Worm (Caenorhabditis elegans): Measurements from ENCODE around the gene zip-11.
A peak's percentile ranks its signal among the peaks of the same experiment; 100 is the strongest.

The zip-11 gene

DNA sequence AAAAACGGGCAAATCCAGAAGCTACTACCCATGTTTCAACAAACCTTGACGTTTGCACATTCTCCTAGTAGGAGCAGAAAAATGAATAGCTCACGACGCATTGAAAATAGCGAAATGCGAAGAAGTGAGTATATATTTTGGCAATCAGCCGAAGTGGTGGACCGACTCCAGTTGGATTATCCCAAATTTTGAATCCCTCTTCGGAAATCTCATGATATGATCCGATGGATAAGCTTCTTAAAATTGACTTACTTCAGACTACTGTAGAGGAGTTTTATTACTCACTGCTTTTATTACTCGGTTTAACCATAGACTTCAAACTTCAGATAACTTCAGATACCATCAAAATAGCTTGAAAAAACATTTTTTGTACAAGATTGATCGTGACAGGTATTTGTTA lies 21.8 kb upstream of the zip-11 start, which contains the start of gene gcy-23:
gcy-23 (minus strand) TSS at position 101 of the 400 bp plus-strand sequence.
- no peak for TF ChIP-seq repo-1 (tag; optimal IDR thresholded peaks at IDR 0.05)
- TF ChIP-seq ccch-3 (GFP tag; optimal IDR thresholded peaks at IDR 0.05) = no peak
- no peak for TF ChIP-seq lin-26 (GFP tag; IDR thresholded peaks at IDR 0.05)
- no peak for TF ChIP-seq ama-1 (optimal IDR thresholded peaks at IDR 0.05)
- TF ChIP-seq ama-1 (GFP tag; optimal IDR thresholded peaks at IDR 0.05) = no peak
- no peak for TF ChIP-seq nhr-27 (tag; optimal IDR thresholded peaks at IDR 0.05)
- TF ChIP-seq efl-1 (GFP tag; optimal IDR thresholded peaks at IDR 0.05) = no peak
- no peak for TF ChIP-seq B0019.2 (GFP tag; conservative IDR thresholded peaks at IDR 0.05)
- no peak for TF ChIP-seq rec-8 (tag; optimal IDR thresholded peaks at IDR 0.05)
- no peak for TF ChIP-seq ets-4 (GFP tag; optimal IDR thresholded peaks at IDR 0.05)
- no peak for TF ChIP-seq hsf-1 (GFP tag; IDR thresholded peaks at IDR 0.05)
- TF ChIP-seq F57A8.1 (GFP tag; optimal IDR thresholded peaks at IDR 0.05) = no peak
- no peak for TF ChIP-seq madf-6 (GFP tag; IDR thresholded peaks at IDR 0.05)
- TF ChIP-seq nfya-1 (tag; optimal IDR thresholded peaks at IDR 0.05; ENCODE audit: borderline replicate concordance, insufficient read depth) = no peak
- TF ChIP-seq lin-35 (GFP tag; optimal IDR thresholded peaks at IDR 0.05) = no peak
- TF ChIP-seq nhr-179 (tag; optimal IDR thresholded peaks at IDR 0.05) = no peak
- no peak for TF ChIP-seq nhr-90 (tag; optimal IDR thresholded peaks at IDR 0.05)
- TF ChIP-seq B0336.3 (GFP tag; IDR thresholded peaks at IDR 0.05) = no peak
- TF ChIP-seq F52B5.7 (tag; optimal IDR thresholded peaks at IDR 0.05) = no peak
- TF ChIP-seq ceh-79 (tag; optimal IDR thresholded peaks at IDR 0.05) = no peak

DNA sequence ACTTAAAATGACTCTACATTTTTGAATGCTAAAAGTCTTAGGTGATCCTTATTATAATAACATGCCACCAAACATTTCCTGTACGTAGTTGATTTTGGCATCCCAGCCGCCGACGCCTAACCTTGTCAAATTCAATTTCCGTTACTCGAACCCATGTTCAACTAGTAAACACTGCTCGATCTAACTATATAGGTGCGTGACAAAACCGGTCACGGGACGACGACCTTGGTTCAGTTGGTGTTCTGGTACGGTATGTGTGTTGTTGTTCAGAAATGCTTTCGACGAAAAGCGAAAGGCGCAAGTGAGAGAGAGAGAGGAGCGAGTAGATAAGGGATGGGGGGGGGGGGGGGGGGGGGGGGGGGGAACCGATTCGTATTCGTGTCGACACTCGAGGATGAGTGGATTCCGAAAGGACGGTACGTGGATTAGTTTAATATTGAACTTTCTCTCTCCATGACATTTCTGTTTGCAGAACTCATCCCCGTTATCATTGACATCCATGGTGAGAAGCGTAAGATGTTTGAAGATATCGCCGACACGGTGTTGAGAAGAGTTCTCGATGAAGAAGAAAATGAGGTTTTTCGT lies 19.0 kb upstream of the zip-11 start, which contains the start of gene W08E12.8:
W08E12.8 (plus strand) TSS at position 395 of the 585 bp plus-strand sequence.
- no peak for TF ChIP-seq sptf-2 (GFP tag; optimal IDR thresholded peaks at IDR 0.05)
- TF ChIP-seq F39B2.1 (GFP tag; IDR thresholded peaks at IDR 0.05) = no peak
- no peak for TF ChIP-seq dpff-1 (tag; optimal IDR thresholded peaks at IDR 0.05)
- no peak for TF ChIP-seq madf-8 (GFP tag; conservative IDR thresholded peaks at IDR 0.05)
- no peak for TF ChIP-seq sea-2 (GFP tag; IDR thresholded peaks at IDR 0.05)
- no peak for TF ChIP-seq akir-1 (GFP tag; optimal IDR thresholded peaks at IDR 0.05)
- no peak for TF ChIP-seq K11D2.4 (GFP tag; IDR thresholded peaks at IDR 0.05)
- peak; percentile 78; the same call in 1 of the 2 replicates for TF ChIP-seq egrh-3 (GFP tag; IDR thresholded peaks at IDR 0.05)
- peak; percentile 72; the same call in 1 of the 2 replicates for TF ChIP-seq zfh-2 (GFP tag; conservative IDR thresholded peaks at IDR 0.05)
- TF ChIP-seq mcd-1 (GFP tag; IDR thresholded peaks at IDR 0.05) = no peak

DNA sequence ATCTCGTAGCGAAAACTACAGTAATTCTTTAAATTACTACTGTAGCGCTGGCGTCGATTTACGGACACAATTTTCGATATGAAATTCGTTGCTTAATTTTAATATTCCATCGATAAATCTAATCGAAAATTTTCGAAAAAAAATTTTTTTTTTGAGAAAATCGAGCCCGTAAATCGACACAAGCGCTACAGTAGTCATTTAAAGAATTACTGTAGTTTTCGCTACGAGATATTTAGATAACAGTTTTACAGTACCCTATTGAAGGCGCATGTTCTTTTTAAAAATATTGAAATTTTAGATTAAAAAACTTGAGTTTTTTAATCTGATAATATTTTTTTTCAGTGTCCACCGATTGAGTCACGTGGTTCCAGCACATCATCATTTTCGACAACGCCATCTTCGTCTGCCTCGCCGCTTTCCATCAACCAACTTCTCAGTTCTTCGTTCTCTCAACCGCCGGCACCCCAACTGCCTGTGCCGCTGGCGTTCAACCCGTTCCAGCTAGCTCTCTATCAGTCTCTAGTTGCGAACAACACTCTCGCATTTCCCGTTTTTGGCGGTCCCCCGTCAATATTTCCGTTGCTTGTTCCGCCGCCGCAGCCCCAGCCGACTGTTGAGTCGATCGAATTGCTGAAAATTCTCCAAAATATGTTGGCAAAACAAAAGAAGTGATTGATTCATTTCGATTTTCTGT lies 17.1 kb upstream of the zip-11 start:
- TF ChIP-seq attf-3 (GFP tag; conservative IDR thresholded peaks at IDR 0.05) (no peak), lsl-1 (GFP tag; optimal IDR thresholded peaks at IDR 0.05) (peak; percentile 86), xnd-1 (tag; optimal IDR thresholded peaks at IDR 0.05) (peak; percentile 8), bed-1 (GFP tag; IDR thresholded peaks at IDR 0.05) (no peak), madf-6 (GFP tag; IDR thresholded peaks at IDR 0.05) (peak; percentile 50; the same call in 1 of the 2 replicates), D2030.7 (GFP tag; IDR thresholded peaks at IDR 0.05) (no peak), F33H1.4 (GFP tag; IDR thresholded peaks at IDR 0.05) (peak; percentile 61), ekl-4 (GFP tag; IDR thresholded peaks at IDR 0.05) (peak; percentile 40; the same call in 1 of the 2 replicates), mes-4 (tag; optimal IDR thresholded peaks at IDR 0.05) (no peak), him-1 (tag; optimal IDR thresholded peaks at IDR 0.05) (no peak), lin-26 (GFP tag; IDR thresholded peaks at IDR 0.05) (0 out of 2 replicates have a peak, but pooled peaks have one; percentile 56), zfh-2 (GFP tag; conservative IDR thresholded peaks at IDR 0.05) (peak; percentile 61; the same call in 1 of the 2 replicates)

Measured in whole organism, young adult.